Worm (Caenorhabditis elegans) whole organism, L2 larva: ENCODE measurements around the gene egas-3.

Source experiments
- aly-2 ChIP-seq: fragments of 150-350 bp; optimal IDR thresholded peaks from 2 replicates; lab custom pipeline; 2014; ENCODE audit warnings: missing biosample characterization, missing genetic modification characterization
- ama-1 ChIP-seq: fragments of 150-350 bp; optimal IDR thresholded peaks from 2 replicates; lab custom pipeline; 2018; ENCODE audit warnings: inconsistent platforms
- ceh-16 ChIP-seq: fragments of 150-350 bp; optimal IDR thresholded peaks from 2 replicates; lab custom pipeline; 2014; ENCODE audit warnings: missing biosample characterization, missing genetic modification characterization
- egl-27 ChIP-seq: sonication (generic microtip); optimal IDR thresholded peaks from 3 replicates; lab custom pipeline; 2017; ENCODE audit warnings: missing biosample characterization, missing genetic modification reagents, missing genetic modification characterization
- lin-11 ChIP-seq: fragments of 150-350 bp; sonication (generic microtip); optimal IDR thresholded peaks from 2 replicates; lab custom pipeline; 2014; ENCODE audit warnings: missing biosample characterization, missing genetic modification characterization, inconsistent platforms, mixed read lengths
- mdl-1 ChIP-seq, 2 experiments: fragments of 150-350 bp in 1 of 2; sonication (generic microtip) in 1 of 2; optimal IDR thresholded peaks; 2 replicates each; lab custom pipeline; 2017; ENCODE audit warnings: missing biosample characterization in 2 of 2, missing genetic modification characterization in 2 of 2
- nhr-11 ChIP-seq: fragments of 150-350 bp; optimal IDR thresholded peaks from 2 replicates; lab custom pipeline; 2014; ENCODE audit warnings: missing biosample characterization, missing genetic modification characterization
- nhr-237 ChIP-seq: fragments of 150-350 bp; optimal IDR thresholded peaks from 2 replicates; lab custom pipeline; 2014; ENCODE audit warnings: missing biosample characterization, missing genetic modification characterization
- nhr-25 ChIP-seq: fragments of 150-350 bp; sonication (generic microtip); optimal IDR thresholded peaks from 3 replicates; lab custom pipeline; 2014; ENCODE audit warnings: missing biosample characterization, missing genetic modification characterization
- snpc-4 ChIP-seq: fragments of 150-350 bp; optimal IDR thresholded peaks from 2 replicates; lab custom pipeline; 2014; ENCODE audit warnings: missing biosample characterization, missing genetic modification characterization
- unc-39 ChIP-seq: fragments of 150-350 bp; optimal IDR thresholded peaks from 2 replicates; lab custom pipeline; 2014; ENCODE audit warnings: missing biosample characterization, missing genetic modification characterization
- unc-55 ChIP-seq: fragments of 150-350 bp; sonication (generic microtip); optimal IDR thresholded peaks from 3 replicates; lab custom pipeline; 2014; ENCODE audit warnings: missing biosample characterization, missing genetic modification reagents, missing genetic modification characterization
- unc-62 ChIP-seq: fragments of 150-350 bp; optimal IDR thresholded peaks from 2 replicates; lab custom pipeline; 2014; ENCODE audit warnings: missing biosample characterization, missing genetic modification reagents, missing genetic modification characterization
- zag-1 ChIP-seq: fragments of 150-350 bp; optimal IDR thresholded peaks from 2 replicates; lab custom pipeline; 2014; ENCODE audit warnings: missing biosample characterization, missing genetic modification characterization

DNA sequence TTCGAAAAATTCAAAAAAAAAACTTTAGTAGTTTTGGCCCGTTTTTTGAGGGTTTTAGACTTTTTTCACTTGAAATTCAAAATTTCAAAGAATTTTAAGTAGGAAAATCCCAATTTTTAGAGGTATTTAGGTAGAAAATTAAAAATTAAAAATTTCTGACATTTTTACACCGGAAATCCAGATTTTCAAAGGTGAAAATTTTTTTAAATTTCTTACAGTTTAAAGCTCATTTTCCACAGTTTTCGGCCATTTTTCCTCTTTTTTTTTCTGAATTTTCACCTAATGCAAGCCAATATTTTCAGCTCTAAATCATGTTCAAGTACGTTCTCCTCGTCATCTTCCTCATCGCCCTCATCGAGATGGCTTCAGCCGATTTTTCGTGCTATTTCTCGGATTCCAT lies 53.8 kb downstream of the egas-3 start, which contains the start of gene txt-14:
- TF ChIP-seq unc-55 (GFP tag; lab: Kevin White, UChicago) (no peak), zag-1 (tag; lab: Kevin White, UChicago) (no peak), nhr-11 (tag; lab: Kevin White, UChicago) (no peak), ama-1 (lab: Kevin White, UChicago) (no peak), nhr-25 (no peak), nhr-237 (tag; lab: Kevin White, UChicago) (no peak), mdl-1 (tag; optimal IDR thresholded peaks at IDR 0.05; lab: Kevin White, UChicago) (no peak), aly-2 (tag; lab: Kevin White, UChicago) (no peak), egl-27 (tag; lab: Kevin White, UChicago) (no peak), ceh-16 (tag; lab: Kevin White, UChicago) (no peak), snpc-4 (no peak), unc-39 (no peak), unc-62 (GFP tag; lab: Kevin White, UChicago) (no peak), lin-11 (tag; lab: Kevin White, UChicago) (no peak)
